Fruit fly (Drosophila melanogaster): ENCODE measurements around the gene CG14424.

CG14424 gene

dm6 chrX:2941108-2941507 lies 14.1 kb upstream of the CG14424 start, which contains the start of gene CG14421:
CG14421 (plus strand) TSS chrX:2941408.
- no peak for TF ChIP-seq CG16779 (tag; optimal IDR thresholded peaks at IDR 0.05)
- no peak for TF ChIP-seq CG15336 (GFP tag; IDR thresholded peaks at IDR 0.05)
- no peak for TF ChIP-seq dac (GFP tag; optimal IDR thresholded peaks at IDR 0.05)
- no peak for TF ChIP-seq svp (GFP tag)
- TF ChIP-seq Blimp-1 (GFP tag; optimal IDR thresholded peaks at IDR 0.05), result no peak
- TF ChIP-seq Eip93F (GFP tag; optimal IDR thresholded peaks at IDR 0.05), result no peak
- no peak for TF ChIP-seq pdm3 (GFP tag; optimal IDR thresholded peaks at IDR 0.05)
- TF ChIP-seq CG31627 (GFP tag; optimal IDR thresholded peaks at IDR 0.05), result no peak
- no peak for TF ChIP-seq Eip78C (GFP tag)
- no peak for TF ChIP-seq CG3919 (GFP tag; optimal IDR thresholded peaks at IDR 0.05)
- no peak for TF ChIP-seq dsx (GFP tag; optimal IDR thresholded peaks at IDR 0.05; ENCODE audit: poor library complexity, severe bottlenecking)
- no peak for TF ChIP-seq CG6854 (GFP tag; optimal IDR thresholded peaks at IDR 0.05)
- TF ChIP-seq cyc (GFP tag; optimal IDR thresholded peaks at IDR 0.05), result no peak
- TF ChIP-seq Sox15 (GFP tag; optimal IDR thresholded peaks at IDR 0.05), result no peak
- no peak for TF ChIP-seq eg (GFP tag; IDR thresholded peaks at IDR 0.05)

DNA sequence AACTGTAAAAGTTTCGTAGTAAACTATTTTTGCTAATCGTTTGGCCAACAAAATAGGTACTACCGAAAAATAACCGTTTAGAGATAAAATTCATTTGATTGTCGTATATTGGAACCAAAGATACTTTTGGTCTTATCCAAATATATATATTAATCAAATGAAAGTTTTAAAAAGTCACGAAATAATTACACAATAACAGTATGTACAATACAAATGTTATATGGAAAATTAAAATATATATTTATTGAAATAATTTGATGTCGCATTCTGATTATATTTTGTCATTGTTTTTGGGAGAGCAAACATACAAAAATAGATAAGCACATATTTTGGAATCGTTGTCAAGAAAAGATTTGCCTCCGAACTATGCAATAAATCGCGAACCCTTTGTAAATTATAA lies 11.5 kb upstream of the CG14424 start, which contains the start of gene CG14420:
CG14420 (plus strand) TSS at position 301 of the 400 bp plus-strand sequence.
- no peak for TF ChIP-seq Blimp-1 (GFP tag; optimal IDR thresholded peaks at IDR 0.05)
- no peak for TF ChIP-seq cyc (GFP tag; optimal IDR thresholded peaks at IDR 0.05)
- no peak for TF ChIP-seq Eip93F (GFP tag; optimal IDR thresholded peaks at IDR 0.05)
- no peak for TF ChIP-seq salr (GFP tag; optimal IDR thresholded peaks at IDR 0.05)
- no peak for TF ChIP-seq Hr38 (GFP tag; optimal IDR thresholded peaks at IDR 0.05)
- TF ChIP-seq CG1621 (tag; optimal IDR thresholded peaks at IDR 0.05), result no peak
- no peak for TF ChIP-seq acj6 (GFP tag; optimal IDR thresholded peaks at IDR 0.05)
- no peak for TF ChIP-seq CG8632 (GFP tag; optimal IDR thresholded peaks at IDR 0.05)
- TF ChIP-seq CG9139 (GFP tag; optimal IDR thresholded peaks at IDR 0.05), result no peak
- TF ChIP-seq Gug (GFP tag; IDR thresholded peaks at IDR 0.05), result no peak
- TF ChIP-seq CG11902 (GFP tag; optimal IDR thresholded peaks at IDR 0.05), result no peak
- no peak for TF ChIP-seq fkh (GFP tag; optimal IDR thresholded peaks at IDR 0.05)
- no peak for TF ChIP-seq Ets96B (tag; optimal IDR thresholded peaks at IDR 0.05)

DNA sequence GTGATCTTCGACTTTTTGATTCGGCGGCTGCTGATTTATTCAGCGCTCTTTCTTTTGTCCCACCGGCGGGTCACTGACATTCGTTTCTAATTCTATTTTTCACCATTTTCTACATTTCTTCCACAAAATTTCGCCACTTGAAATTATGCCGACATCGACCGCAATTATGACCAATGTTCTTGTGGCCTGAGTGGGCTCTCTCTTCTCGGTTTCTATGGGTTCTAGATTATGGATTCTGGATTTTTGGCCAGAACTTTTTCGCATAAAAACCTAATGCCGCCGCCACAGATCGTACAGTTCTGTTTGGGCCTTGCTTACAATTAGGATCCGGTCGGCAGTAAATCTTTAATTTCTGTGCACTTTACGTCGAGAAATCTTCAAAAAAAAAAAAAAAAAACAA lies 9.7 kb upstream of the CG14424 start, which contains the start of gene CG3598:
CG3598 (plus strand) TSS at position 301 of the 400 bp plus-strand sequence.
- TF ChIP-seq eg (GFP tag; IDR thresholded peaks at IDR 0.05) (no peak), ss (GFP tag; optimal IDR thresholded peaks at IDR 0.05) (no peak), Smox (GFP tag; optimal IDR thresholded peaks at IDR 0.05) (no peak), Hr39 (GFP tag; optimal IDR thresholded peaks at IDR 0.05) (no peak), CG6808 (GFP tag; optimal IDR thresholded peaks at IDR 0.05) (no peak), OdsH (GFP tag; optimal IDR thresholded peaks at IDR 0.05) (no peak)

- TF ChIP-seq CG11902 (GFP tag; optimal IDR thresholded peaks at IDR 0.05), result no peak
- no peak for TF ChIP-seq spab (GFP tag; optimal IDR thresholded peaks at IDR 0.05)
- TF ChIP-seq acj6 (GFP tag; optimal IDR thresholded peaks at IDR 0.05), result no peak
- no peak for TF ChIP-seq Smox (GFP tag; optimal IDR thresholded peaks at IDR 0.05)
- TF ChIP-seq Ets96B (tag; optimal IDR thresholded peaks at IDR 0.05), result no peak
- TF ChIP-seq Lpt (GFP tag; optimal IDR thresholded peaks at IDR 0.05), result no peak
- TF ChIP-seq CG3032 (tag; optimal IDR thresholded peaks at IDR 0.05), result no peak
- no peak for TF ChIP-seq salr (GFP tag; optimal IDR thresholded peaks at IDR 0.05)
- TF ChIP-seq topi (GFP tag; optimal IDR thresholded peaks at IDR 0.05), result no peak
- TF ChIP-seq CG32006 (GFP tag; optimal IDR thresholded peaks at IDR 0.05), result no peak
- no peak for TF ChIP-seq CG4318 (GFP tag; optimal IDR thresholded peaks at IDR 0.05)
- no peak for TF ChIP-seq CG1621 (tag; optimal IDR thresholded peaks at IDR 0.05)
- TF ChIP-seq CG6276 (GFP tag; optimal IDR thresholded peaks at IDR 0.05), result no peak
- TF ChIP-seq CG10669 (GFP tag; optimal IDR thresholded peaks at IDR 0.05), result no peak
- TF ChIP-seq CG11294 (GFP tag; IDR thresholded peaks at IDR 0.05), result no peak
- no peak for TF ChIP-seq Hr39 (GFP tag; optimal IDR thresholded peaks at IDR 0.05)
- TF ChIP-seq lz (GFP tag; optimal IDR thresholded peaks at IDR 0.05), result no peak
Observed at dm6 chrX:2934827-2935226, 7.8 kb upstream of the CG14424 start, which contains the start of gene CG3592. CG3592 (plus strand) TSS chrX:2935127.

All from whole organism, prepupa.